Worm (Caenorhabditis elegans) whole organism, L4/young adult: ENCODE measurements around the gene srw-120.

Experiments
- W03F9.2 ChIP-seq: fragments of 150-350 bp; optimal IDR thresholded peaks from 2 replicates; lab custom pipeline; 2014; ENCODE audit warnings: missing biosample characterization, missing genetic modification characterization
- him-1 ChIP-seq: sonication (generic microtip); optimal IDR thresholded peaks from 2 replicates; lab custom pipeline; 2016; ENCODE audit warnings: missing genotype, missing genetic modification reagents, missing genetic modification characterization, missing compliant biosample characterization

ce11 chrV:2996105-2996504, at the start of gene srw-120:
- no peak for TF ChIP-seq W03F9.2 (tag; lab: Kevin White, UChicago)
- TF ChIP-seq him-1 (tag; lab: Kevin White, UChicago) = no peak
